Worm (Caenorhabditis elegans) whole organism, L3 larva: ENCODE results near the gene srx-93.

ENCODE experiments used
- daf-12 ChIP-seq: fragments of 150-350 bp; optimal IDR thresholded peaks from 2 replicates; lab custom pipeline; 2014; ENCODE audit warnings: missing biosample characterization, missing genetic modification reagents, missing genetic modification characterization
- egl-5 ChIP-seq: fragments of 150-350 bp; optimal IDR thresholded peaks from 2 replicates; lab custom pipeline; 2017; ENCODE audit warnings: missing biosample characterization, missing genetic modification reagents, missing genetic modification characterization, inconsistent platforms
- fos-1 ChIP-seq: fragments of 150-350 bp; optimal IDR thresholded peaks from 2 replicates; lab custom pipeline; 2014; ENCODE audit warnings: missing biosample characterization, missing genetic modification characterization
- lin-15B ChIP-seq: fragments of 150-350 bp; optimal IDR thresholded peaks from 2 replicates; lab custom pipeline; 2014; ENCODE audit warnings: missing biosample characterization, missing genetic modification characterization
- nhr-12 ChIP-seq: fragments of 150-350 bp; optimal IDR thresholded peaks from 2 replicates; lab custom pipeline; 2014; ENCODE audit warnings: missing biosample characterization, missing genetic modification characterization
- nhr-237 ChIP-seq: fragments of 150-350 bp; optimal IDR thresholded peaks from 2 replicates; lab custom pipeline; 2014; ENCODE audit warnings: missing biosample characterization, missing genetic modification characterization
- nhr-43 ChIP-seq: sonication (generic microtip); optimal IDR thresholded peaks from 2 replicates; lab custom pipeline; 2016; ENCODE audit warnings: mild to moderate bottlenecking, missing genetic modification characterization, missing compliant biosample characterization; ENCODE audit not compliant: poor library complexity, severe bottlenecking
- nhr-76 ChIP-seq: fragments of 150-350 bp; sonication (generic microtip); optimal IDR thresholded peaks from 5 replicates; lab custom pipeline; 2014; ENCODE audit warnings: missing biosample characterization, missing genetic modification characterization
- pha-4 ChIP-seq: fragments of 150-350 bp; optimal IDR thresholded peaks from 2 replicates; lab custom pipeline; 2014; ENCODE audit warnings: missing biosample characterization, missing genetic modification reagents, missing genetic modification characterization
- pqm-1 ChIP-seq: fragments of 150-350 bp; optimal IDR thresholded peaks from 2 replicates; lab custom pipeline; 2017; ENCODE audit warnings: missing biosample characterization, missing genetic modification characterization, inconsistent platforms
- snpc-4 ChIP-seq: fragments of 150-350 bp; optimal IDR thresholded peaks from 2 replicates; lab custom pipeline; 2014; ENCODE audit warnings: missing biosample characterization, missing genetic modification characterization
- unc-62 ChIP-seq: fragments of 150-350 bp; sonication (generic microtip); optimal IDR thresholded peaks from 4 replicates; lab custom pipeline; 2014; ENCODE audit warnings: missing biosample characterization, missing genetic modification reagents, missing genetic modification characterization

ce11 chrV:3614397-3614796 is 6.1 kb downstream of the srx-93 start, which contains the start of gene T22F3.11:
- TF ChIP-seq nhr-237, result no peak
- TF ChIP-seq daf-12 (tag; lab: Kevin White, UChicago), result no peak
- no peak for TF ChIP-seq nhr-76 (tag; lab: Kevin White, UChicago)
- TF ChIP-seq fos-1 (tag; lab: Kevin White, UChicago), result no peak
- no peak for TF ChIP-seq nhr-12 (tag; lab: Kevin White, UChicago)
- no peak for TF ChIP-seq unc-62 (GFP tag; lab: Kevin White, UChicago)
- TF ChIP-seq nhr-43 (tag; lab: Kevin White, UChicago), result no peak
- TF ChIP-seq egl-5 (tag; lab: Kevin White, UChicago), result no peak
- TF ChIP-seq pha-4 (tag; lab: Kevin White, UChicago), result no peak
- TF ChIP-seq pqm-1 (tag; lab: Kevin White, UChicago), result no peak
- no peak for TF ChIP-seq lin-15B (tag; lab: Kevin White, UChicago)
- TF ChIP-seq snpc-4, result no peak
